Fruit fly (Drosophila melanogaster) whole organism, embryonic: ENCODE data around the gene SCCRO4.

Experiments
- Antp ChIP-seq: fragments of 200-800 bp; sonication (Bioruptor generic); optimal IDR thresholded peaks from 3 replicates; lab custom pipeline; 2016; ENCODE audit warnings: missing biosample characterization, missing genetic modification characterization
- Bgb ChIP-seq: fragments of 200-800 bp; sonication (Bioruptor generic); IDR thresholded peaks from 2 replicates; pipeline ENCODE4 v1.3.6; 2022; ENCODE audit warnings: missing biosample characterization, missing genetic modification characterization; ENCODE audit not compliant: partially characterized antibody
- BtbVII ChIP-seq: fragments of 200-800 bp; sonication (Bioruptor generic); optimal IDR thresholded peaks from 3 replicates; lab custom pipeline; 2017; ENCODE audit warnings: missing biosample characterization, mild to moderate bottlenecking, missing genetic modification characterization
- CG10274 ChIP-seq: fragments of 200-800 bp; sonication (Bioruptor generic); optimal IDR thresholded peaks from 3 replicates; lab custom pipeline; 2017; ENCODE audit warnings: missing biosample characterization, mild to moderate bottlenecking, missing genetic modification characterization
- CG12659 ChIP-seq: fragments of 200-800 bp; sonication (Bioruptor generic); optimal IDR thresholded peaks from 3 replicates; lab custom pipeline; 2017; ENCODE audit warnings: mild to moderate bottlenecking, missing biosample characterization, missing genetic modification reagents, missing genetic modification characterization
- CG13894 ChIP-seq: fragments of 200-800 bp; sonication (Bioruptor generic); optimal IDR thresholded peaks from 3 replicates; lab custom pipeline; 2018; ENCODE audit warnings: missing biosample characterization, mild to moderate bottlenecking, missing genetic modification characterization, moderate library complexity
- CG15514 ChIP-seq: fragments of 200-800 bp; sonication (Bioruptor generic); optimal IDR thresholded peaks from 3 replicates; lab custom pipeline; 2017; ENCODE audit warnings: missing biosample characterization, missing genetic modification characterization, mild to moderate bottlenecking, moderate library complexity, missing genetic modification reagents
- CG1602 ChIP-seq: fragments of 200-800 bp; sonication (Bioruptor generic); optimal IDR thresholded peaks from 3 replicates; lab custom pipeline; 2016; ENCODE audit warnings: missing biosample characterization, missing genetic modification characterization
- CG16815 ChIP-seq: fragments of 200-800 bp; sonication (Bioruptor generic); optimal IDR thresholded peaks from 3 replicates; lab custom pipeline; 2017; ENCODE audit warnings: missing biosample characterization, mild to moderate bottlenecking, missing genetic modification characterization
- CG17359 ChIP-seq: fragments of 200-800 bp; sonication (Bioruptor generic); optimal IDR thresholded peaks from 3 replicates; lab custom pipeline; 2018; ENCODE audit warnings: missing biosample characterization, mild to moderate bottlenecking, missing genetic modification characterization, moderate library complexity
- CG3163 ChIP-seq: fragments of 200-800 bp; sonication (Bioruptor generic); optimal IDR thresholded peaks from 3 replicates; lab custom pipeline; 2016; ENCODE audit warnings: missing biosample characterization, missing genetic modification characterization
- CG32772 ChIP-seq: fragments of 200-800 bp; sonication (Bioruptor generic); IDR thresholded peaks from 2 replicates; pipeline ENCODE4 v1.3.6; 2022; ENCODE audit warnings: missing biosample characterization, missing genetic modification characterization
- CG6683 ChIP-seq: fragments of 200-800 bp; sonication (Bioruptor generic); optimal IDR thresholded peaks from 2 replicates; lab custom pipeline; 2017; ENCODE audit warnings: missing biosample characterization, mild to moderate bottlenecking, missing genetic modification characterization, missing genetic modification reagents
- CG6813 ChIP-seq: fragments of 200-800 bp; sonication (Bioruptor generic); optimal IDR thresholded peaks from 2 replicates; lab custom pipeline; 2017; ENCODE audit warnings: missing biosample characterization, missing genetic modification characterization, mild to moderate bottlenecking, moderate library complexity, missing genetic modification reagents
- CG7963 ChIP-seq: fragments of 200-800 bp; sonication (Bioruptor generic); IDR thresholded peaks from 3 replicates; pipeline ENCODE4 v1.3.6; 2022; ENCODE audit warnings: missing biosample characterization, missing genetic modification characterization; ENCODE audit not compliant: partially characterized antibody
- CG9215 ChIP-seq: fragments of 200-800 bp; sonication (Bioruptor generic); IDR thresholded peaks from 2 replicates; pipeline ENCODE4 v1.3.6; 2022; ENCODE audit warnings: missing biosample characterization, missing genetic modification characterization
- E2f2 ChIP-seq: fragments of 200-800 bp; sonication (Bioruptor generic); IDR thresholded peaks from 2 replicates; pipeline ENCODE4 v1.3.6; 2022; ENCODE audit warnings: missing biosample characterization, missing genetic modification characterization
- Ets65A ChIP-seq: fragments of 200-800 bp; sonication (Bioruptor generic); peaks from one replicate; lab custom pipeline; 2016; ENCODE audit warnings: missing biosample characterization, missing genetic modification characterization
- Fer1 ChIP-seq: fragments of 200-800 bp; sonication (Bioruptor generic); optimal IDR thresholded peaks from 2 replicates; lab custom pipeline; 2017; ENCODE audit warnings: missing biosample characterization, mild to moderate bottlenecking, missing genetic modification characterization
- H15 ChIP-seq: fragments of 200-800 bp; sonication (Bioruptor generic); IDR thresholded peaks from 3 replicates; pipeline ENCODE4 v1.3.6; 2022; ENCODE audit warnings: missing biosample characterization, missing genetic modification characterization
- Jarid2 ChIP-seq: fragments of 200-800 bp; sonication (Bioruptor generic); optimal IDR thresholded peaks from 3 replicates; lab custom pipeline; 2017; ENCODE audit warnings: mild to moderate bottlenecking, missing biosample characterization, missing genetic modification reagents, missing genetic modification characterization
- Nf-YC ChIP-seq: fragments of 200-800 bp; optimal IDR thresholded peaks from 3 replicates; lab custom pipeline; 2019; ENCODE audit warnings: missing biosample characterization, mild to moderate bottlenecking, missing genetic modification characterization, moderate library complexity
- Oli ChIP-seq: fragments of 200-800 bp; sonication (Bioruptor generic); optimal IDR thresholded peaks from 2 replicates; lab custom pipeline; 2018; ENCODE audit warnings: missing biosample characterization, mild to moderate bottlenecking, missing genetic modification characterization, moderate library complexity
- Scr ChIP-seq: fragments of 200-800 bp; sonication (Bioruptor generic); IDR thresholded peaks from 2 replicates; pipeline ENCODE4 v1.3.6; 2022; ENCODE audit warnings: missing biosample characterization, missing genetic modification characterization; ENCODE audit not compliant: partially characterized antibody
- Sox100B ChIP-seq: fragments of 200-800 bp; sonication (Bioruptor generic); optimal IDR thresholded peaks from 3 replicates; lab custom pipeline; 2018; ENCODE audit warnings: missing biosample characterization, mild to moderate bottlenecking, missing genetic modification characterization
- Stat92E ChIP-seq, 3 experiments: fragments of >200 bp in 2 of 3; fragments of 200-800 bp in 1 of 3; sonication (Bioruptor generic) in 1 of 3; optimal IDR thresholded peaks; 2 replicates each; lab custom pipeline; 2017 to 2019; ENCODE audit warnings: missing biosample characterization in 3 of 3, missing genetic modification characterization in 3 of 3, mild to moderate bottlenecking in 1 of 3, moderate library complexity in 1 of 3
- Xbp1 ChIP-seq: fragments of 200-800 bp; sonication (Bioruptor generic); optimal IDR thresholded peaks from 3 replicates; lab custom pipeline; 2016; ENCODE audit warnings: missing biosample characterization, mild to moderate bottlenecking, missing genetic modification characterization
- chinmo ChIP-seq: fragments of 200-800 bp; sonication (Bioruptor generic); IDR thresholded peaks from 4 replicates; pipeline ENCODE4 v1.3.6; 2022; ENCODE audit warnings: missing biosample characterization, missing genetic modification characterization; ENCODE audit not compliant: partially characterized antibody
- chm ChIP-seq: fragments of 200-800 bp; sonication (Bioruptor generic); IDR thresholded peaks from 2 replicates; pipeline ENCODE4 v1.3.6; 2022; ENCODE audit warnings: missing biosample characterization, missing genetic modification characterization
- chn ChIP-seq: fragments of 200-800 bp; sonication (Bioruptor generic); optimal IDR thresholded peaks from 2 replicates; lab custom pipeline; 2016; ENCODE audit warnings: missing biosample characterization, missing genetic modification characterization
- ci ChIP-seq: fragments of 200-800 bp; sonication (Bioruptor generic); IDR thresholded peaks from 3 replicates; pipeline ENCODE4 v1.3.6; 2022; ENCODE audit warnings: missing biosample characterization, missing genetic modification characterization
- ewg ChIP-seq: fragments of 200-800 bp; sonication (Bioruptor generic); optimal IDR thresholded peaks from 3 replicates; lab custom pipeline; 2017; ENCODE audit warnings: mild to moderate bottlenecking, missing biosample characterization, missing genetic modification reagents, missing genetic modification characterization
- gem ChIP-seq: fragments of 200-800 bp; sonication (Bioruptor generic); optimal IDR thresholded peaks from 2 replicates; lab custom pipeline; 2019; ENCODE audit warnings: missing biosample characterization, mild to moderate bottlenecking, missing genetic modification characterization, moderate library complexity
- her ChIP-seq: fragments of 200-800 bp; sonication (Bioruptor generic); optimal IDR thresholded peaks from 2 replicates; lab custom pipeline; 2016; ENCODE audit warnings: missing biosample characterization, missing genetic modification characterization
- kay ChIP-seq: fragments of 200-800 bp; sonication (Bioruptor generic); optimal IDR thresholded peaks from 2 replicates; lab custom pipeline; 2016; ENCODE audit warnings: missing biosample characterization, missing genetic modification characterization
- nerfin-1 ChIP-seq: fragments of 200-800 bp; sonication (Bioruptor generic); optimal IDR thresholded peaks from 3 replicates; lab custom pipeline; 2019; ENCODE audit warnings: missing biosample characterization, mild to moderate bottlenecking, missing genetic modification characterization, moderate library complexity
- pho ChIP-seq: fragments of 200-800 bp; sonication (Bioruptor generic); optimal IDR thresholded peaks from 2 replicates; lab custom pipeline; 2016; ENCODE audit warnings: missing biosample characterization, missing genetic modification characterization
- pnt ChIP-seq: fragments of 200-800 bp; sonication (Bioruptor generic); optimal IDR thresholded peaks from 3 replicates; lab custom pipeline; 2016; ENCODE audit warnings: missing biosample characterization, missing genetic modification characterization
- prd ChIP-seq, 3 experiments: fragments of >200 bp in 2 of 3; fragments of 200-800 bp in 1 of 3; sonication (Bioruptor generic) in 1 of 3; optimal IDR thresholded peaks in 2 of 3; IDR thresholded peaks in 1 of 3; 2 replicates in 2 of 3; 3 replicates in 1 of 3; pipeline versions ENCODE4 v1.3.6 to Lab custom; 2017 to 2022; ENCODE audit warnings: missing biosample characterization in 1 of 3, missing genetic modification characterization in 1 of 3
- pzg ChIP-seq: fragments of 200-800 bp; sonication (Bioruptor generic); optimal IDR thresholded peaks from 3 replicates; lab custom pipeline; 2018; ENCODE audit warnings: missing biosample characterization, mild to moderate bottlenecking, missing genetic modification characterization, moderate library complexity
- ro ChIP-seq: fragments of 200-800 bp; sonication (Bioruptor generic); IDR thresholded peaks from 2 replicates; pipeline ENCODE4 v1.3.6; 2022; ENCODE audit warnings: missing biosample characterization, missing genetic modification characterization
- seq ChIP-seq: fragments of 200-800 bp; sonication (Bioruptor generic); IDR thresholded peaks from 2 replicates; pipeline ENCODE4 v1.3.6; 2022; ENCODE audit warnings: missing biosample characterization, missing genetic modification characterization
- sna ChIP-seq: fragments of 200-800 bp; sonication (Bioruptor generic); IDR thresholded peaks from 2 replicates; pipeline ENCODE4 v1.3.6; 2022; ENCODE audit warnings: missing biosample characterization, missing genetic modification characterization; ENCODE audit not compliant: partially characterized antibody
- sr ChIP-seq: fragments of 200-800 bp; sonication (Bioruptor generic); IDR thresholded peaks from 3 replicates; pipeline ENCODE4 v1.3.6; 2022; ENCODE audit warnings: missing biosample characterization, missing genetic modification characterization
- stwl ChIP-seq: fragments of 200-800 bp; sonication (Bioruptor generic); optimal IDR thresholded peaks from 3 replicates; lab custom pipeline; 2018; ENCODE audit warnings: missing biosample characterization, mild to moderate bottlenecking, missing genetic modification characterization, moderate library complexity
- vnd ChIP-seq: fragments of 200-800 bp; sonication (Bioruptor generic); IDR thresholded peaks from 3 replicates; pipeline ENCODE4 v1.3.6; 2022; ENCODE audit warnings: missing biosample characterization, missing genetic modification characterization; ENCODE audit not compliant: partially characterized antibody
- vvl ChIP-seq: fragments of 200-800 bp; sonication (Bioruptor generic); IDR thresholded peaks from 2 replicates; pipeline ENCODE4 v1.3.6; 2022; ENCODE audit warnings: missing biosample characterization, missing genetic modification characterization
- yki ChIP-seq: fragments of >200 bp; optimal IDR thresholded peaks from 3 replicates; lab custom pipeline; 2018
- zen ChIP-seq: fragments of 200-800 bp; sonication (Bioruptor generic); optimal IDR thresholded peaks from 3 replicates; lab custom pipeline; 2018; ENCODE audit warnings: missing biosample characterization, mild to moderate bottlenecking, missing genetic modification characterization, moderate library complexity

The SCCRO4 gene

DNA sequence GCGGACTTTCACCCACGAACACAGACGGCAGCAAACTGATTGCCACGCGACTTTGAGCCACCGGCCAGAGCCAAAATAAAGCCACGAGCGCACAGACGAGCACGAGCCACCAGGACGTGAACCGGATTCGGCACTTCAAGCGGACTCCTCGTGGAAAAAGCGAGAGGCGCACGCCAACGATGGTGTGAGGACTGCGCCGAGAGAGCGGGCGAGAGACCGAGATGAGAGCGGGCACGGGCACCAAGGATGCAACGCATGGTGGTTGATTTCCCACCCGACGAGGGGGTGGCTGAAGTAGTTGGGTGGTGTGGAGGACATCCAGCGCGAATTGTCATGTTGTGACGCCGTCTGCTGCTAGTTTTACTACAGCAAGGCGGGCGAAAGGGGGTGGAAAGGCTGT is 4.1 kb upstream of the SCCRO4 start, which contains the start of gene gogo (continued):
- no peak for TF ChIP-seq CG12659 (GFP tag; lab: Kevin White, UChicago)
- TF ChIP-seq zen (tag; lab: Kevin White, UChicago), result peak; percentile 7
- no peak for TF ChIP-seq pnt
- TF ChIP-seq ewg (GFP tag; lab: Kevin White, UChicago), result peak; percentile 87
- peak; percentile 7 for TF ChIP-seq CG3163 (GFP tag; lab: Kevin White, UChicago)
- TF ChIP-seq Xbp1 (GFP tag; lab: Kevin White, UChicago), result no peak
- TF ChIP-seq yki (lab: Kevin White, UChicago), result peak; percentile 35
- peak; percentile 34 for TF ChIP-seq CG13894 (tag; lab: Kevin White, UChicago)
- TF ChIP-seq Stat92E (GFP tag; optimal IDR thresholded peaks at IDR 0.05; lab: Kevin White, UChicago), result no peak
- no peak for TF ChIP-seq gem (tag; lab: Kevin White, UChicago)
- no peak for TF ChIP-seq CG32772
- TF ChIP-seq ci (GFP tag; lab: Robert Waterston, UW), result peak; percentile 57; the same call in 1 of the 3 replicates
- TF ChIP-seq stwl, result no peak
- TF ChIP-seq prd (optimal IDR thresholded peaks at IDR 0.05; lab: Kevin White, UChicago), result no peak
- 0 out of 3 replicates have a peak, but pooled peaks have one; percentile 11 for TF ChIP-seq prd (GFP tag; IDR thresholded peaks at IDR 0.05; lab: Robert Waterston, UW)
- no peak for TF ChIP-seq Sox100B (GFP tag; lab: Kevin White, UChicago)
- no peak for TF ChIP-seq H15 (GFP tag; lab: Robert Waterston, UW)
- TF ChIP-seq CG6813 (GFP tag; lab: Kevin White, UChicago), result no peak
- peak; percentile 10 for TF ChIP-seq nerfin-1 (tag; lab: Kevin White, UChicago)
- TF ChIP-seq vvl (GFP tag; lab: Robert Waterston, UW), result 0 out of 2 replicates have a peak, but pooled peaks have one; percentile 21
- no peak for TF ChIP-seq CG16815 (GFP tag; lab: Kevin White, UChicago)
- TF ChIP-seq sr (GFP tag; lab: Robert Waterston, UW), result no peak
- 0 out of 3 replicates have a peak, but pooled peaks have one; percentile 27 for TF ChIP-seq CG7963
- TF ChIP-seq Bgb (GFP tag; lab: Robert Waterston, UW), result peak; percentile 38; the same call in 1 of the 2 replicates
- peak; percentile 2 for TF ChIP-seq pzg
- no peak for TF ChIP-seq vnd
- TF ChIP-seq seq (GFP tag; lab: Robert Waterston, UW), result peak; percentile 70; the same call in 1 of the 2 replicates
- TF ChIP-seq CG10274, result no peak
- no peak for TF ChIP-seq CG6683 (GFP tag; lab: Kevin White, UChicago)
- TF ChIP-seq ro (GFP tag; lab: Robert Waterston, UW), result no peak
- peak; percentile 60 for TF ChIP-seq Jarid2 (GFP tag; lab: Kevin White, UChicago)
- 0 out of 4 replicates have a peak, but pooled peaks have one; percentile 74 for TF ChIP-seq chinmo (GFP tag; lab: Robert Waterston, UW)
- peak; percentile 8 for TF ChIP-seq Nf-YC (tag; lab: Kevin White, UChicago)
- no peak for TF ChIP-seq Oli (tag; lab: Kevin White, UChicago)
- TF ChIP-seq CG9215 (GFP tag; lab: Robert Waterston, UW), result no peak
- no peak for TF ChIP-seq Scr (GFP tag; lab: Robert Waterston, UW)
- TF ChIP-seq CG17359 (tag; lab: Kevin White, UChicago), result no peak
- no peak for TF ChIP-seq kay (GFP tag; lab: Kevin White, UChicago)
- no peak for TF ChIP-seq pho (GFP tag; lab: Kevin White, UChicago)
- TF ChIP-seq her, result peak; percentile 24
- TF ChIP-seq BtbVII, result no peak
- TF ChIP-seq CG1602, result no peak
- no peak for TF ChIP-seq E2f2 (GFP tag; lab: Robert Waterston, UW)
- no peak for TF ChIP-seq sna (GFP tag; lab: Robert Waterston, UW)
- TF ChIP-seq chm (GFP tag; lab: Robert Waterston, UW), result 0 out of 2 replicates have a peak, but pooled peaks have one; percentile 22
- TF ChIP-seq Fer1 (GFP tag; lab: Kevin White, UChicago), result no peak
- TF ChIP-seq Ets65A (GFP tag; lab: Kevin White, UChicago), result peak; percentile 53
- TF ChIP-seq Antp (GFP tag; lab: Kevin White, UChicago), result no peak
- peak; percentile 6 for TF ChIP-seq chn (GFP tag; lab: Kevin White, UChicago)
- TF ChIP-seq CG15514 (GFP tag; lab: Kevin White, UChicago), result peak; percentile 34
